Worm (Caenorhabditis elegans) whole organism, L4 larva: ENCODE measurements around the gene jun-1.
A peak's percentile ranks its signal among the peaks of the same experiment; 100 is the strongest.

Experiments used
- F26F4.8 ChIP-seq: fragments of 200-800 bp; sonication (Bioruptor generic); conservative IDR thresholded peaks from 2 replicates; pipeline ENCODE4 v1.3.6; 2022; ENCODE audit warnings: missing genetic modification characterization, missing compliant biosample characterization
- F37D6.2 ChIP-seq: sonication (generic microtip); optimal IDR thresholded peaks from 2 replicates; lab custom pipeline; 2016; ENCODE audit warnings: mild to moderate bottlenecking, missing genetic modification characterization, missing compliant biosample characterization
- F44E2.7 ChIP-seq: fragments of 200-800 bp; sonication (Bioruptor generic); IDR thresholded peaks from 2 replicates; pipeline ENCODE4 v2.1.2; 2022; ENCODE audit warnings: missing genetic modification characterization, missing compliant biosample characterization
- T20F7.1 ChIP-seq: fragments of 200-800 bp; sonication (Bioruptor generic); optimal IDR thresholded peaks from 2 replicates; lab custom pipeline; 2018; ENCODE audit warnings: mild to moderate bottlenecking, missing genetic modification characterization, missing compliant biosample characterization
- Y48G9A.11 ChIP-seq: fragments of 200-800 bp; sonication (Bioruptor generic); IDR thresholded peaks from 2 replicates; pipeline ENCODE4 v1.3.6; 2022; ENCODE audit warnings: missing genetic modification reagents, missing genetic modification characterization, missing compliant biosample characterization
- Y5F2A.4 ChIP-seq: fragments of 200-800 bp; sonication (Bioruptor generic); optimal IDR thresholded peaks from 2 replicates; lab custom pipeline; 2018; ENCODE audit warnings: mild to moderate bottlenecking, missing genetic modification characterization, missing compliant biosample characterization
- ZK546.5 ChIP-seq, 2 experiments: sonication (generic microtip); optimal IDR thresholded peaks; 2 replicates each; lab custom pipeline; 2017; ENCODE audit warnings: missing biosample characterization in 2 of 2, missing genetic modification characterization in 2 of 2
- aha-1 ChIP-seq: fragments of 150-350 bp; peaks from one replicate; lab custom pipeline; 2014; ENCODE audit warnings: missing biosample characterization, missing genetic modification characterization
- ama-1 ChIP-seq: fragments of 150-350 bp; optimal IDR thresholded peaks from 2 replicates; lab custom pipeline; 2014; ENCODE audit warnings: inconsistent platforms, mixed read lengths
- ceh-20 ChIP-seq: fragments of 200-800 bp; sonication (Bioruptor generic); IDR thresholded peaks from 2 replicates; pipeline ENCODE4 v1.3.6; 2022; ENCODE audit warnings: missing genetic modification reagents, missing genetic modification characterization, missing compliant biosample characterization
- daf-16 ChIP-seq, 3 experiments: sonication (generic microtip); optimal IDR thresholded peaks; 2 replicates each; lab custom pipeline; 2016 to 2017; ENCODE audit warnings: missing genetic modification characterization in 3 of 3, missing genetic modification reagents in 3 of 3, mild to moderate bottlenecking in 2 of 3, missing compliant biosample characterization in 2 of 3, missing biosample characterization in 1 of 3, moderate library complexity in 1 of 3
- dmd-6 ChIP-seq: fragments of 200-800 bp; sonication (Bioruptor generic); IDR thresholded peaks from 2 replicates; pipeline ENCODE4 v1.3.6; 2022; ENCODE audit warnings: missing genetic modification reagents, missing genetic modification characterization, missing compliant biosample characterization
- dmd-8 ChIP-seq: fragments of 200-800 bp; sonication (Bioruptor generic); IDR thresholded peaks from 2 replicates; pipeline ENCODE4 v1.3.6; 2022; ENCODE audit warnings: missing genetic modification characterization, missing compliant biosample characterization
- egl-43 ChIP-seq: fragments of 200-800 bp; sonication (Bioruptor generic); IDR thresholded peaks from 2 replicates; pipeline ENCODE4 v1.3.6; 2022; ENCODE audit warnings: missing genetic modification reagents, missing genetic modification characterization, missing compliant biosample characterization
- fos-1 ChIP-seq: fragments of 150-350 bp; optimal IDR thresholded peaks from 2 replicates; lab custom pipeline; 2014; ENCODE audit warnings: missing biosample characterization, missing genetic modification characterization
- hif-1 ChIP-seq, 2 experiments: sonication (generic microtip); optimal IDR thresholded peaks; 2 replicates each; lab custom pipeline; 2016 to 2017; ENCODE audit warnings: missing compliant biosample characterization in 2 of 2, missing genetic modification characterization in 2 of 2, missing genetic modification reagents in 2 of 2, missing genotype in 2 of 2, mild to moderate bottlenecking in 1 of 2
- hlh-11 ChIP-seq: fragments of 200-800 bp; sonication (Bioruptor generic); optimal IDR thresholded peaks from 2 replicates; lab custom pipeline; 2018; ENCODE audit warnings: mild to moderate bottlenecking, missing genetic modification characterization, missing compliant biosample characterization
- hlh-30 ChIP-seq: sonication (generic microtip); optimal IDR thresholded peaks from 2 replicates; lab custom pipeline; 2017; ENCODE audit warnings: antibody characterized with exemption, mild to moderate bottlenecking, missing genetic modification characterization, missing compliant biosample characterization; ENCODE audit not compliant: insufficient read depth
- jun-1 ChIP-seq: fragments of 150-350 bp; optimal IDR thresholded peaks from 2 replicates; lab custom pipeline; 2014; ENCODE audit warnings: missing biosample characterization, missing genetic modification reagents, missing genetic modification characterization
- lim-7 ChIP-seq: fragments of 200-800 bp; sonication (Bioruptor generic); IDR thresholded peaks from 2 replicates; pipeline ENCODE4 v1.3.6; 2022; ENCODE audit warnings: missing genetic modification characterization, missing compliant biosample characterization
- lin-1 ChIP-seq: fragments of 200-800 bp; sonication (Bioruptor generic); IDR thresholded peaks from 2 replicates; pipeline ENCODE4 v1.3.6; 2022; ENCODE audit warnings: missing genetic modification reagents, missing genetic modification characterization, missing compliant biosample characterization
- lin-29 ChIP-seq: fragments of 200-800 bp; sonication (Bioruptor generic); IDR thresholded peaks from 2 replicates; pipeline ENCODE4 v1.3.6; 2022; ENCODE audit warnings: missing genetic modification reagents, missing genetic modification characterization, missing compliant biosample characterization
- lin-39 ChIP-seq: fragments of 150-350 bp; optimal IDR thresholded peaks from 2 replicates; lab custom pipeline; 2014; ENCODE audit warnings: missing biosample characterization, missing genetic modification reagents, missing genetic modification characterization
- lir-3 ChIP-seq: sonication (generic microtip); optimal IDR thresholded peaks from 2 replicates; lab custom pipeline; 2016; ENCODE audit warnings: mild to moderate bottlenecking, missing genetic modification characterization, missing compliant biosample characterization
- mdl-1 ChIP-seq, 2 experiments: fragments of 150-350 bp in 1 of 2; sonication (generic microtip) in 1 of 2; optimal IDR thresholded peaks; 2 replicates each; lab custom pipeline; 2014 to 2017; ENCODE audit warnings: missing biosample characterization in 2 of 2, missing genetic modification characterization in 2 of 2
- mdt-29 ChIP-seq: fragments of 200-800 bp; sonication (Bioruptor generic); IDR thresholded peaks from 2 replicates; pipeline ENCODE4 v1.3.6; 2022; ENCODE audit warnings: missing genetic modification reagents, missing genetic modification characterization, missing compliant biosample characterization
- mep-1 ChIP-seq: fragments of 150-350 bp; sonication (generic microtip); optimal IDR thresholded peaks from 3 replicates; lab custom pipeline; 2014; ENCODE audit warnings: missing biosample characterization, missing genetic modification characterization
- mxl-2 ChIP-seq: fragments of 200-800 bp; sonication (Bioruptor generic); conservative IDR thresholded peaks from 2 replicates; pipeline ENCODE4 v1.3.6; 2022; ENCODE audit warnings: missing genetic modification reagents, missing genetic modification characterization, missing compliant biosample characterization
- nhr-11 ChIP-seq: fragments of 150-350 bp; optimal IDR thresholded peaks from 2 replicates; lab custom pipeline; 2014; ENCODE audit warnings: missing biosample characterization, missing genetic modification characterization
- nhr-48 ChIP-seq: sonication (generic microtip); optimal IDR thresholded peaks from 2 replicates; lab custom pipeline; 2016; ENCODE audit warnings: mild to moderate bottlenecking, missing genetic modification characterization, missing compliant biosample characterization
- nhr-6 ChIP-seq: fragments of 150-350 bp; optimal IDR thresholded peaks from 2 replicates; lab custom pipeline; 2014; ENCODE audit warnings: missing biosample characterization, missing genetic modification characterization
- nhr-76 ChIP-seq: fragments of 150-350 bp; optimal IDR thresholded peaks from 2 replicates; lab custom pipeline; 2014; ENCODE audit warnings: missing biosample characterization, missing genetic modification characterization
- nhr-77 ChIP-seq: fragments of 150-350 bp; optimal IDR thresholded peaks from 2 replicates; lab custom pipeline; 2014; ENCODE audit warnings: missing biosample characterization, missing genetic modification characterization
- pha-4 ChIP-seq, 2 experiments: fragments of 150-350 bp in 1 of 2; fragments of 200-800 bp in 1 of 2; sonication (Bioruptor generic) in 1 of 2; IDR thresholded peaks in 1 of 2; optimal IDR thresholded peaks in 1 of 2; 2 replicates each; pipeline versions ENCODE4 v1.3.6 to Lab custom; 2014 to 2022; ENCODE audit warnings: missing genetic modification characterization in 2 of 2, missing genetic modification reagents in 2 of 2, missing biosample characterization in 1 of 2, missing compliant biosample characterization in 1 of 2
- rbr-2 ChIP-seq: sonication (generic microtip); optimal IDR thresholded peaks from 2 replicates; lab custom pipeline; 2016; ENCODE audit warnings: missing genotype, missing genetic modification characterization, missing compliant biosample characterization
- set-16 ChIP-seq: fragments of 200-800 bp; sonication (Bioruptor generic); IDR thresholded peaks from 2 replicates; pipeline ENCODE4 v1.3.6; 2022; ENCODE audit warnings: missing genetic modification reagents, missing genetic modification characterization, missing compliant biosample characterization
- snpc-4 ChIP-seq: fragments of 150-350 bp; optimal IDR thresholded peaks from 2 replicates; lab custom pipeline; 2014; ENCODE audit warnings: missing biosample characterization, missing genetic modification characterization
- spr-3 ChIP-seq: fragments of 200-800 bp; sonication (Bioruptor generic); optimal IDR thresholded peaks from 2 replicates; lab custom pipeline; 2018; ENCODE audit warnings: mild to moderate bottlenecking, missing genetic modification characterization, missing compliant biosample characterization
- tag-97 ChIP-seq: fragments of 200-800 bp; sonication (Bioruptor generic); IDR thresholded peaks from 2 replicates; pipeline ENCODE4 v1.3.6; 2022; ENCODE audit warnings: missing genetic modification characterization, missing compliant biosample characterization
- tra-1 ChIP-seq: fragments of 200-800 bp; sonication (Bioruptor generic); IDR thresholded peaks from 2 replicates; pipeline ENCODE4 v1.3.6; 2022; ENCODE audit warnings: missing genetic modification reagents, missing genetic modification characterization, missing compliant biosample characterization
- unc-130 ChIP-seq: sonication (generic microtip); optimal IDR thresholded peaks from 2 replicates; lab custom pipeline; 2016; ENCODE audit warnings: missing genetic modification reagents, missing genetic modification characterization, missing compliant biosample characterization
- unc-39 ChIP-seq: sonication (generic microtip); optimal IDR thresholded peaks from 2 replicates; lab custom pipeline; 2017; ENCODE audit warnings: missing biosample characterization, missing genetic modification characterization
- unc-62 ChIP-seq, 3 experiments: fragments of 150-350 bp in 1 of 3; sonication (generic microtip); optimal IDR thresholded peaks in 2 of 3; peaks in 1 of 3; 1 replicate in 1 of 3; 2 replicates in 2 of 3; lab custom pipeline; 2014 to 2017; ENCODE audit warnings: missing biosample characterization in 3 of 3, missing genetic modification characterization in 3 of 3, missing genetic modification reagents in 3 of 3, missing genotype in 1 of 3
- vab-7 ChIP-seq: fragments of 200-800 bp; sonication (Bioruptor generic); IDR thresholded peaks from 2 replicates; pipeline ENCODE4 v1.3.6; 2022; ENCODE audit warnings: missing genetic modification reagents, missing genetic modification characterization, missing compliant biosample characterization
- ztf-7 ChIP-seq: fragments of 150-350 bp; optimal IDR thresholded peaks from 2 replicates; lab custom pipeline; 2014; ENCODE audit warnings: missing biosample characterization, missing genetic modification characterization

Gene jun-1

ce11 chrII:9157125-9157524 is 44.2 kb downstream of the jun-1 start (continued):
- no peak for TF ChIP-seq spr-3 (GFP tag; lab: Kevin White, UChicago)
- no peak for TF ChIP-seq snpc-4 (tag; lab: Kevin White, UChicago)
- peak; percentile 86 for TF ChIP-seq ztf-7
- TF ChIP-seq ZK546.5 (tag; optimal IDR thresholded peaks at IDR 0.05; lab: Kevin White, UChicago) = no peak
- TF ChIP-seq hlh-30 (tag; lab: Kevin White, UChicago) = peak; percentile 20
- TF ChIP-seq nhr-77 (tag; lab: Kevin White, UChicago) = no peak
- no peak for TF ChIP-seq daf-16 (GFP tag; optimal IDR thresholded peaks at IDR 0.05; lab: Kevin White, UChicago)
- TF ChIP-seq daf-16 (tag; optimal IDR thresholded peaks at IDR 0.05; lab: Kevin White, UChicago) = peak; percentile 16
- TF ChIP-seq dmd-6 (GFP tag; lab: Robert Waterston, UW) = peak; percentile 85
- no peak for TF ChIP-seq rbr-2
- TF ChIP-seq nhr-6 (tag; lab: Kevin White, UChicago) = peak; percentile 6
- peak; percentile 6 for TF ChIP-seq mep-1 (tag; lab: Kevin White, UChicago)

ce11 chrII:9158029-9158428 is 45.1 kb downstream of the jun-1 start, which contains the start of gene oac-54:
TSS of gene oac-54 (plus strand) at chrII:9158111.
- TF ChIP-seq hif-1 (tag; optimal IDR thresholded peaks at IDR 0.05; lab: Kevin White, UChicago) (peak; percentile 4 to 65), jun-1 (tag; lab: Kevin White, UChicago) (no peak), Y48G9A.11 (GFP tag; lab: Robert Waterston, UW) (no peak), dmd-6 (GFP tag; lab: Robert Waterston, UW) (peak; percentile 39), aha-1 (tag; lab: Kevin White, UChicago) (peak; percentile 95), set-16 (no peak), mxl-2 (GFP tag; lab: Robert Waterston, UW) (no peak), egl-43 (GFP tag; lab: Robert Waterston, UW) (no peak), lin-39 (tag; lab: Kevin White, UChicago) (no peak), pha-4 (GFP tag; IDR thresholded peaks at IDR 0.05; lab: Robert Waterston, UW) (no peak), pha-4 (tag; optimal IDR thresholded peaks at IDR 0.05; lab: Kevin White, UChicago) (no peak), ama-1 (lab: Kevin White, UChicago) (no peak)

- TF ChIP-seq lin-1 (GFP tag; lab: Robert Waterston, UW) (no peak; the same call in 1 of the 2 replicates), mdt-29 (GFP tag; lab: Robert Waterston, UW) (no peak), nhr-77 (tag; lab: Kevin White, UChicago) (no peak), nhr-76 (peak; percentile 35), F44E2.7 (GFP tag; lab: Robert Waterston, UW) (no peak), lim-7 (GFP tag; lab: Robert Waterston, UW) (no peak), unc-62 (GFP tag; optimal IDR thresholded peaks at IDR 0.05 in 1 of 2; lab: Kevin White, UChicago) (peak in 1 of 2 experiments; percentile 62), unc-62 (tag; optimal IDR thresholded peaks at IDR 0.05; lab: Kevin White, UChicago) (no peak), unc-39 (tag; lab: Kevin White, UChicago) (no peak), tra-1 (GFP tag; lab: Robert Waterston, UW) (peak; percentile 54; the same call in 1 of the 2 replicates), aha-1 (tag; lab: Kevin White, UChicago) (peak; percentile 100), egl-43 (GFP tag; lab: Robert Waterston, UW) (no peak), lir-3 (tag; lab: Kevin White, UChicago) (no peak), hlh-11 (tag; lab: Kevin White, UChicago) (peak; percentile 81), snpc-4 (tag; lab: Kevin White, UChicago) (no peak), ztf-7 (no peak), mxl-2 (GFP tag; lab: Robert Waterston, UW) (no peak), dmd-8 (GFP tag; lab: Robert Waterston, UW) (no peak), F26F4.8 (GFP tag; lab: Robert Waterston, UW) (no peak), T20F7.1 (GFP tag; lab: Kevin White, UChicago) (no peak), Y5F2A.4 (GFP tag; lab: Kevin White, UChicago) (no peak), nhr-48 (tag; lab: Kevin White, UChicago) (peak; percentile 92), tag-97 (GFP tag; lab: Robert Waterston, UW) (no peak), vab-7 (no peak), nhr-11 (tag; lab: Kevin White, UChicago) (no peak), mdl-1 (tag; optimal IDR thresholded peaks at IDR 0.05; lab: Kevin White, UChicago) (peak in 1 of 2 experiments; percentile 79), fos-1 (tag; lab: Kevin White, UChicago) (no peak), unc-130 (no peak), F37D6.2 (no peak), lin-29 (GFP tag; lab: Robert Waterston, UW) (no peak), ceh-20 (no peak)
These were observed 47.3 kb downstream of the jun-1 start for ce11 chrII:9160197-9160806.
